Worm (Caenorhabditis elegans): Measurements from ENCODE around the gene scl-27.

DNA sequence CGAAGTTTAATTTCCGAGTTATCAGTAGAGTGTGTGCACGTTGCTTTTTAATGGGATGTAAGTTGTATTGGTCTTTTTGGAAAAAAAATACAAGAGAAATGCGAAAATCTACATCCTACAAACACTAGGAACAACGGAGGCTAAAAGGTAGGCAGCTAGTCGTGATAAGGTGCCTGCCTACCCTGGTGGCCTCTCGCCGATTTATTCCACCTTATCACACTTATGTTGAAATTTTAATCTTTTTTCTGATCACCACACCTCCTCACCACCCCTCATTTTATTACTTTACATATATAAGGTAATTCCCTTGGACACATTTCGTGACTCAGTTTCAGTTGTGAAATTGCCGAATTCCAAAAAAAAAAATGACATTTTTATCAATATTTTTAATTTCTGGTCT, 22.3 kb downstream of the scl-27 start, which contains the start of gene dod-20:
- TF ChIP-seq pha-4 (tag; optimal IDR thresholded peaks at IDR 0.05) (no peak), snpc-4 (tag; optimal IDR thresholded peaks at IDR 0.05) (no peak), elt-1 (tag; optimal IDR thresholded peaks at IDR 0.05; ENCODE audit: borderline replicate concordance, insufficient read depth) (no peak), ham-2 (GFP tag; optimal IDR thresholded peaks at IDR 0.05) (no peak), lsy-2 (tag; optimal IDR thresholded peaks at IDR 0.05) (no peak)

Measured in whole organism, mixed stage, embryonic.